Fruit fly (Drosophila melanogaster) whole organism, pupa: ENCODE data around the gene CG5644.

Source experiments
- CG10348 ChIP-seq: fragments of 200-800 bp; sonication (Bioruptor generic); IDR thresholded peaks from 2 replicates; pipeline ENCODE4 v1.3.6; 2022; ENCODE audit warnings: missing biosample characterization, missing genetic modification characterization
- CG12605 ChIP-seq: fragments of 200-800 bp; sonication (Bioruptor generic); IDR thresholded peaks from 2 replicates; pipeline ENCODE4 v1.3.6; 2022; ENCODE audit warnings: missing biosample characterization, missing genetic modification characterization
- CG13204 ChIP-seq: fragments of 200-800 bp; sonication (Bioruptor generic); optimal IDR thresholded peaks from 2 replicates; lab custom pipeline; 2018; ENCODE audit warnings: missing biosample characterization, mild to moderate bottlenecking, missing genetic modification characterization, moderate library complexity
- CG14655 ChIP-seq: fragments of 200-800 bp; sonication (Bioruptor generic); optimal IDR thresholded peaks from 3 replicates; lab custom pipeline; 2017; ENCODE audit warnings: mild to moderate bottlenecking, missing biosample characterization, missing genetic modification reagents, missing genetic modification characterization
- CG15710 ChIP-seq: fragments of 200-800 bp; sonication (Bioruptor generic); optimal IDR thresholded peaks from 2 replicates; lab custom pipeline; 2018; ENCODE audit warnings: missing biosample characterization, mild to moderate bottlenecking, missing genetic modification characterization, moderate library complexity
- CG17806 ChIP-seq: fragments of 200-800 bp; sonication (Bioruptor generic); optimal IDR thresholded peaks from 2 replicates; lab custom pipeline; 2018; ENCODE audit warnings: missing biosample characterization, mild to moderate bottlenecking, missing genetic modification characterization, moderate library complexity
- CG32121 ChIP-seq: fragments of 200-800 bp; sonication (Bioruptor generic); IDR thresholded peaks from 2 replicates; pipeline ENCODE4 v1.3.6; 2022; ENCODE audit warnings: missing biosample characterization, missing genetic modification characterization
- CG34367 ChIP-seq: fragments of 200-800 bp; sonication (Bioruptor generic); optimal IDR thresholded peaks from 2 replicates; lab custom pipeline; 2018; ENCODE audit warnings: missing biosample characterization, mild to moderate bottlenecking, missing genetic modification characterization
- CG4496 ChIP-seq: fragments of 200-800 bp; sonication (Bioruptor generic); IDR thresholded peaks from 3 replicates; pipeline ENCODE4 v1.3.6; 2022; ENCODE audit warnings: missing biosample characterization, missing genetic modification characterization
- CG8159 ChIP-seq: fragments of 200-800 bp; sonication (Bioruptor generic); optimal IDR thresholded peaks from 3 replicates; lab custom pipeline; 2018; ENCODE audit warnings: missing biosample characterization, mild to moderate bottlenecking, missing genetic modification characterization, moderate library complexity
- CG8301 ChIP-seq: fragments of 200-800 bp; sonication (Bioruptor generic); optimal IDR thresholded peaks from 2 replicates; lab custom pipeline; 2018; ENCODE audit warnings: missing biosample characterization, mild to moderate bottlenecking, missing genetic modification characterization
- CG9948 ChIP-seq: fragments of 200-800 bp; sonication (Bioruptor generic); optimal IDR thresholded peaks from 2 replicates; lab custom pipeline; 2018; ENCODE audit warnings: missing biosample characterization, mild to moderate bottlenecking, missing genetic modification characterization, moderate library complexity
- D1 ChIP-seq: fragments of 200-800 bp; sonication (Bioruptor generic); optimal IDR thresholded peaks from 2 replicates; lab custom pipeline; 2018; ENCODE audit warnings: missing biosample characterization, mild to moderate bottlenecking, missing genetic modification characterization, moderate library complexity
- EcR ChIP-seq: fragments of 200-800 bp; sonication (Bioruptor generic); optimal IDR thresholded peaks from 3 replicates; lab custom pipeline; 2019; ENCODE audit warnings: missing biosample characterization, missing genetic modification characterization, mild to moderate bottlenecking, moderate library complexity, missing genetic modification reagents
- Ets98B ChIP-seq: fragments of 200-800 bp; sonication (Bioruptor generic); IDR thresholded peaks from 2 replicates; pipeline ENCODE4 v1.3.6; 2022; ENCODE audit warnings: missing biosample characterization, missing genetic modification characterization
- Pif1A ChIP-seq: fragments of 200-800 bp; sonication (Bioruptor generic); optimal IDR thresholded peaks from 3 replicates; lab custom pipeline; 2016; ENCODE audit warnings: missing biosample characterization, missing genetic modification characterization
- Pif1B ChIP-seq: fragments of 200-800 bp; sonication (Bioruptor generic); optimal IDR thresholded peaks from 3 replicates; lab custom pipeline; 2016; ENCODE audit warnings: missing biosample characterization, missing genetic modification characterization
- Snoo ChIP-seq: fragments of 200-800 bp; sonication (Bioruptor generic); optimal IDR thresholded peaks from 3 replicates; lab custom pipeline; 2017; ENCODE audit warnings: missing biosample characterization, mild to moderate bottlenecking, missing genetic modification characterization, inconsistent platforms
- fd96Ca ChIP-seq: fragments of 200-800 bp; sonication (Bioruptor generic); IDR thresholded peaks from 3 replicates; pipeline ENCODE4 v1.3.6; 2022; ENCODE audit warnings: missing biosample characterization, missing genetic modification characterization
- gl ChIP-seq: fragments of 200-800 bp; sonication (Bioruptor generic); optimal IDR thresholded peaks from 2 replicates; lab custom pipeline; 2018; ENCODE audit warnings: missing biosample characterization, mild to moderate bottlenecking, missing genetic modification characterization
- rn ChIP-seq: fragments of 200-800 bp; sonication (Bioruptor generic); IDR thresholded peaks from 2 replicates; pipeline ENCODE4 v1.3.6; 2022; ENCODE audit warnings: missing biosample characterization, missing genetic modification characterization

Gene CG5644

dm6 chr3L:9009738-9010137 lies 30.1 kb upstream of the CG5644 start, which contains the start of gene CG5194:
Gene CG5194, minus strand, starts transcription at chr3L:9009838.
- no peak for TF ChIP-seq CG12605 (GFP tag; lab: Robert Waterston, UW)
- TF ChIP-seq CG14655 (GFP tag; lab: Kevin White, UChicago): no peak
- TF ChIP-seq D1 (tag; lab: Kevin White, UChicago): no peak
- TF ChIP-seq rn (GFP tag; lab: Robert Waterston, UW): no peak
- TF ChIP-seq CG4496 (GFP tag; lab: Robert Waterston, UW): no peak
- TF ChIP-seq Ets98B: no peak
- TF ChIP-seq Snoo (tag; lab: Kevin White, UChicago): no peak

DNA sequence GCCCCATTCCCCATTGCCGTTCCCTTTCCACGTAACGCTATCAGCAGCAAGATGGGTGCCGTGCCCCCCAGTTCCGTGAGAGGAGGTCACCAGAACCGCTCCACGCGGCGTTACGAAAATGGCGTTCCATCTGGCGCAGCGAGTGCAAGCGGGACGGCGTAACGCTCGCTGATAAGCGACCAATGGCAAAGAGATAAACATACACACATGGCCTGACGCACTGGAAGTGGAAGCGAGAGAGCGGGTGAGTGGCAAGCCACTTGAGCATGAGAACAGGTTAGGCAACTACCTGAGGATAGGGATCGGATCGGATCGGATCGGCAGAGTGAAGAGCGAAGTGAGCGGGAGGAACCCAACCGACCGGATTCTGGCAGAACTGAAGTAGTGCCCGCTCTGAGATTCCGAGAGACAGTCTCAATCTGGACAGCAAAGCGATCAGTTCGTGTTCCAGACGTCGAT lies 25.1 kb upstream of the CG5644 start, which contains the start of gene Doc3:
TSS of gene Doc3 (plus strand) at position 409 of the 459 bp plus-strand sequence.
- TF ChIP-seq CG13204 (GFP tag; lab: Kevin White, UChicago) (peak; percentile 38), fd96Ca (GFP tag; lab: Robert Waterston, UW) (no peak), Pif1B (GFP tag; lab: Kevin White, UChicago) (no peak), CG9948 (tag; lab: Kevin White, UChicago) (no peak), CG8301 (tag; lab: Kevin White, UChicago) (no peak), EcR (peak; percentile 70), CG34367 (tag; lab: Kevin White, UChicago) (no peak), D1 (tag; lab: Kevin White, UChicago) (no peak), CG15710 (tag; lab: Kevin White, UChicago) (no peak), gl (tag; lab: Kevin White, UChicago) (peak; percentile 6), Pif1A (GFP tag; lab: Kevin White, UChicago) (no peak), CG8159 (tag; lab: Kevin White, UChicago) (no peak), CG4496 (GFP tag; lab: Robert Waterston, UW) (0 out of 3 replicates have a peak, but pooled peaks have one; percentile 25), Snoo (tag; lab: Kevin White, UChicago) (no peak), Ets98B (0 out of 2 replicates have a peak, but pooled peaks have one; percentile 22), rn (GFP tag; lab: Robert Waterston, UW) (no peak)
- TF ChIP-seq, all 21 proteins: peak for 5

DNA sequence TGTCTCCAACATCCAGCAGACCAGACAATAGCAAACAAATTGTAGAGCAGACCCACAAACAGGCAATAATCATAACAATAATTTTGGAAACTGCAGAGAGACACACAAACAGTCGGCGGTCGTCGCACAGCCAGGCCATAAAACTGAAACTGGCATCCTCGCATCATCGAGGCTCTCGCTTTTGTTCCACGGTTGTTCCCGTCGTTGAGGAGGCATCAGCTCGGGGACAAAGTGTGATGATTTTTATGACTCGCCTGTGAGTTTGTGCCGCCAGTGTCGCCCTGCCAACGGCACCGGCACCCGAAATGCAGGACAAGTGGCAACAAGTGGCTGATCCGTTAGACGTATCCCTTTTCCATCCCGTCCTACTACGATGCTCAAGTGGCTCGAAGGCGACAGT lies 23.7 kb upstream of the CG5644 start:
- TF ChIP-seq gl (tag; lab: Kevin White, UChicago): no peak
- TF ChIP-seq fd96Ca (GFP tag; lab: Robert Waterston, UW): no peak
- no peak for TF ChIP-seq rn (GFP tag; lab: Robert Waterston, UW)
- no peak for TF ChIP-seq CG12605 (GFP tag; lab: Robert Waterston, UW)
- no peak for TF ChIP-seq CG8301 (tag; lab: Kevin White, UChicago)
- no peak for TF ChIP-seq CG10348 (GFP tag; lab: Robert Waterston, UW)
- no peak for TF ChIP-seq CG32121
- TF ChIP-seq EcR: no peak
- TF ChIP-seq Pif1A (GFP tag; lab: Kevin White, UChicago): no peak
- no peak for TF ChIP-seq D1 (tag; lab: Kevin White, UChicago)
- no peak for TF ChIP-seq CG9948 (tag; lab: Kevin White, UChicago)

DNA sequence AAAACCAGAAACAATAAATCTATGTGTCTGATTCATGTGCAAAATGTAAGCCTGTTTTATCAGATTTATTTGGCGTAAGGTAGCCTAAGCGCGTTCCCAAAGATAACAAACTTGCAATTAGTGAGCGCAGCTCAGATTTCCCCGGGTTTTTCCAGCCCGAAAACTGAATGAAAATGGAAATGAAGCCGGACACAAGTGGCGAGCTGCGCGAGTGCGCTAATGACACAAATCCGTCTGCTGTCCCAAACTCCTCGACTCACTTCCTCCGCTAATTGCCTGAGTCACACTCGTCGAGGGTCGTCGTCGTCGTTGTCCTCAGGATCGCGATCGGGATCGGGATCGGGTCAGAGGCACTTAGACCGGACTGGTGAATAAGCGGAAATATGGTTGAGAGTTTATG lies 22.8 kb upstream of the CG5644 start:
- TF ChIP-seq CG13204 (GFP tag; lab: Kevin White, UChicago): no peak
- no peak for TF ChIP-seq CG12605 (GFP tag; lab: Robert Waterston, UW)
- TF ChIP-seq CG4496 (GFP tag; lab: Robert Waterston, UW): no peak

- TF ChIP-seq Ets98B (no peak; the same call in 1 of the 2 replicates), CG8159 (tag; lab: Kevin White, UChicago) (no peak), CG17806 (tag; lab: Kevin White, UChicago) (no peak), CG9948 (tag; lab: Kevin White, UChicago) (no peak), rn (GFP tag; lab: Robert Waterston, UW) (0 out of 2 replicates have a peak, but pooled peaks have one; percentile 10), EcR (no peak), gl (tag; lab: Kevin White, UChicago) (no peak), CG32121 (peak; percentile 22; the same call in 1 of the 2 replicates)
These were observed 18.1 kb upstream of the CG5644 start, which contains the start of the genes smg and CG5087 for dm6 chr3L:8997686-8998239. Gene smg, minus strand, starts transcription at chr3L:8997989. Gene CG5087, plus strand, starts transcription at chr3L:8998184.

dm6 chr3L:8996899-8997685 lies 17.4 kb upstream of the CG5644 start:
- TF ChIP-seq CG17806 (tag; lab: Kevin White, UChicago) (no peak), CG10348 (GFP tag; lab: Robert Waterston, UW) (no peak), gl (tag; lab: Kevin White, UChicago) (no peak), CG32121 (peak; percentile 22; the same call in 1 of the 2 replicates), Ets98B (peak; percentile 43; the same call in 1 of the 2 replicates), CG14655 (GFP tag; lab: Kevin White, UChicago) (no peak), rn (GFP tag; lab: Robert Waterston, UW) (no peak), CG4496 (GFP tag; lab: Robert Waterston, UW) (no peak; the same call in none of the 3 replicates), EcR (peak; percentile 23), CG13204 (GFP tag; lab: Kevin White, UChicago) (peak; percentile 85)
